Worm (Caenorhabditis elegans): ENCODE results near the gene Y57G11C.51.

Gene Y57G11C.51

ce11 chrIV:14793900-14794624 is 19.7 kb upstream of the Y57G11C.51 start (continued):
- TF ChIP-seq attf-5 (GFP tag; optimal IDR thresholded peaks at IDR 0.05): peak; percentile 62
- peak; percentile 15 for TF ChIP-seq snpc-4 (GFP tag; optimal IDR thresholded peaks at IDR 0.05)
- peak in 1 of 4 experiments; percentile 3 for TF ChIP-seq snpc-4 (tag; optimal IDR thresholded peaks at IDR 0.05)
- TF ChIP-seq madf-8 (GFP tag; conservative IDR thresholded peaks at IDR 0.05): no peak
- TF ChIP-seq tlf-1 (GFP tag; optimal IDR thresholded peaks at IDR 0.05): no peak
- no peak for TF ChIP-seq lin-26 (GFP tag; IDR thresholded peaks at IDR 0.05)
- no peak for TF ChIP-seq rec-8 (tag; optimal IDR thresholded peaks at IDR 0.05)
- TF ChIP-seq nhr-179 (tag; optimal IDR thresholded peaks at IDR 0.05): no peak
- TF ChIP-seq ceh-91 (GFP tag; IDR thresholded peaks at IDR 0.05): no peak
- TF ChIP-seq Y56A3A.18 (GFP tag; IDR thresholded peaks at IDR 0.05): no peak
- TF ChIP-seq unc-130 (GFP tag; optimal IDR thresholded peaks at IDR 0.05): no peak
- TF ChIP-seq aptf-2 (GFP tag; conservative IDR thresholded peaks at IDR 0.05): no peak
- TF ChIP-seq ceh-27 (GFP tag; optimal IDR thresholded peaks at IDR 0.05): no peak
- no peak for TF ChIP-seq attf-6 (GFP tag; IDR thresholded peaks at IDR 0.05)
- no peak for TF ChIP-seq pha-4 (tag; optimal IDR thresholded peaks at IDR 0.05)
- no peak for TF ChIP-seq ZK185.1 (tag; optimal IDR thresholded peaks at IDR 0.05; ENCODE audit: poor library complexity, severe bottlenecking)
- no peak for TF ChIP-seq ekl-4 (GFP tag; IDR thresholded peaks at IDR 0.05)
- 0 out of 2 replicates have a peak, but pooled peaks have one; percentile 6 for TF ChIP-seq pbrm-1 (GFP tag; IDR thresholded peaks at IDR 0.05)
- no peak for TF ChIP-seq athp-1 (tag; optimal IDR thresholded peaks at IDR 0.05)
- 0 out of 2 replicates have a peak, but pooled peaks have one; percentile 36 for TF ChIP-seq F37B4.10 (GFP tag; IDR thresholded peaks at IDR 0.05)
- no peak for TF ChIP-seq madf-6 (GFP tag; IDR thresholded peaks at IDR 0.05)
- no peak; the same call in 1 of the 2 replicates for TF ChIP-seq mcd-1 (GFP tag; IDR thresholded peaks at IDR 0.05)
- TF ChIP-seq B0035.1 (tag; optimal IDR thresholded peaks at IDR 0.05): no peak
- TF ChIP-seq hlh-26 (GFP tag; conservative IDR thresholded peaks at IDR 0.05): no peak
- TF ChIP-seq hmg-1.2 (GFP tag; IDR thresholded peaks at IDR 0.05): peak; percentile 48; the same call in 1 of the 2 replicates
- no peak for TF ChIP-seq F57C9.4 (tag; optimal IDR thresholded peaks at IDR 0.05)
- TF ChIP-seq C17E4.6 (GFP tag; IDR thresholded peaks at IDR 0.05): no peak
- peak; percentile 45 for TF ChIP-seq lin-40 (tag; optimal IDR thresholded peaks at IDR 0.05)
- TF ChIP-seq aptf-3 (GFP tag; IDR thresholded peaks at IDR 0.05): no peak
- TF ChIP-seq F49E8.2 (tag; optimal IDR thresholded peaks at IDR 0.05; ENCODE audit: insufficient read depth): no peak
- no peak for TF ChIP-seq Y53G8AR.9 (GFP tag; conservative IDR thresholded peaks at IDR 0.05)
- peak; percentile 17 for TF ChIP-seq atf-7 (tag; optimal IDR thresholded peaks at IDR 0.05)
- no peak for TF ChIP-seq C06A6.2 (GFP tag; conservative IDR thresholded peaks at IDR 0.05)
- no peak for TF ChIP-seq akir-1 (GFP tag; optimal IDR thresholded peaks at IDR 0.05)
- TF ChIP-seq Y95B8A.8 (GFP tag; IDR thresholded peaks at IDR 0.05): no peak
- no peak for TF ChIP-seq dpff-1 (tag; optimal IDR thresholded peaks at IDR 0.05)
- peak; percentile 38 for TF ChIP-seq nhr-90 (tag; optimal IDR thresholded peaks at IDR 0.05)
- TF ChIP-seq lag-1 (GFP tag; IDR thresholded peaks at IDR 0.05): no peak
- no peak for TF ChIP-seq F23B12.7 (tag; optimal IDR thresholded peaks at IDR 0.05; ENCODE audit: insufficient read depth)
- TF ChIP-seq bed-2 (GFP tag; IDR thresholded peaks at IDR 0.05): no peak
- no peak for TF ChIP-seq rpc-1 (optimal IDR thresholded peaks at IDR 0.05)
- no peak for TF ChIP-seq rpc-1 (tag; optimal IDR thresholded peaks at IDR 0.05)
- TF ChIP-seq B0019.2 (GFP tag; conservative IDR thresholded peaks at IDR 0.05): no peak
- TF ChIP-seq F22D6.2 (tag; optimal IDR thresholded peaks at IDR 0.05): no peak
- no peak for TF ChIP-seq ceh-40 (GFP tag; IDR thresholded peaks at IDR 0.05)
- TF ChIP-seq mes-4 (tag; optimal IDR thresholded peaks at IDR 0.05): no peak
- TF ChIP-seq somi-1 (GFP tag; optimal IDR thresholded peaks at IDR 0.05): no peak
- no peak; the same call in 1 of the 2 replicates for TF ChIP-seq ceh-100 (GFP tag; IDR thresholded peaks at IDR 0.05)

Data from whole organism, young adult.